Worm (Caenorhabditis elegans) whole organism, early embryonic: ENCODE data around the gene R01H2.4.

ENCODE experiments used
- B0310.2 ChIP-seq: sonication (generic microtip); optimal IDR thresholded peaks from 2 replicates; lab custom pipeline; 2016; ENCODE audit warnings: mild to moderate bottlenecking, missing genetic modification characterization, missing compliant biosample characterization
- F13C5.2 ChIP-seq: sonication (generic microtip); optimal IDR thresholded peaks from 2 replicates; lab custom pipeline; 2017; ENCODE audit warnings: mild to moderate bottlenecking, missing genetic modification characterization, inconsistent platforms, missing compliant biosample characterization
- aly-1 ChIP-seq: sonication (generic microtip); optimal IDR thresholded peaks from 2 replicates; lab custom pipeline; 2016; ENCODE audit warnings: missing genetic modification characterization, missing compliant biosample characterization
- ama-1 ChIP-seq: fragments of 150-350 bp; optimal IDR thresholded peaks from 2 replicates; lab custom pipeline; 2014
- ceh-13 ChIP-seq: fragments of 200-800 bp; sonication (Bioruptor generic); optimal IDR thresholded peaks from 2 replicates; lab custom pipeline; 2018; ENCODE audit warnings: mild to moderate bottlenecking, missing genetic modification characterization, missing compliant biosample characterization
- ceh-36 ChIP-seq: sonication (generic microtip); optimal IDR thresholded peaks from 2 replicates; lab custom pipeline; 2016; ENCODE audit warnings: missing genetic modification characterization, inconsistent platforms, missing compliant biosample characterization
- ets-7 ChIP-seq: sonication (generic microtip); optimal IDR thresholded peaks from 2 replicates; lab custom pipeline; 2016; ENCODE audit warnings: missing genotype, missing genetic modification characterization, missing compliant biosample characterization
- flt-1 ChIP-seq: fragments of 200-800 bp; sonication (Bioruptor generic); IDR thresholded peaks from 2 replicates; pipeline ENCODE4 v1.3.6; 2022; ENCODE audit warnings: missing genetic modification characterization, missing compliant biosample characterization
- hmbx-1 ChIP-seq: sonication (generic microtip); optimal IDR thresholded peaks from 2 replicates; lab custom pipeline; 2016; ENCODE audit warnings: mild to moderate bottlenecking, missing genetic modification characterization, missing compliant biosample characterization
- hmg-4 ChIP-seq: fragments of 200-800 bp; sonication (Bioruptor generic); optimal IDR thresholded peaks from 2 replicates; lab custom pipeline; 2018; ENCODE audit warnings: mild to moderate bottlenecking, missing genetic modification characterization, missing compliant biosample characterization
- hnd-1 ChIP-seq: sonication (generic microtip); optimal IDR thresholded peaks from 2 replicates; lab custom pipeline; 2016; ENCODE audit warnings: missing genetic modification characterization, missing compliant biosample characterization
- pes-1 ChIP-seq: fragments of 200-800 bp; sonication (Bioruptor generic); IDR thresholded peaks from 2 replicates; pipeline ENCODE4 v1.3.6; 2022; ENCODE audit warnings: missing genetic modification reagents, missing genetic modification characterization, missing compliant biosample characterization
- scrt-1 ChIP-seq: fragments of 200-800 bp; sonication (Bioruptor generic); IDR thresholded peaks from 2 replicates; pipeline ENCODE4 v1.3.6; 2022; ENCODE audit warnings: missing genetic modification characterization, missing compliant biosample characterization
- sea-1 ChIP-seq: fragments of 200-800 bp; sonication (Bioruptor generic); conservative IDR thresholded peaks from 2 replicates; pipeline ENCODE4 v1.3.6; 2022; ENCODE audit warnings: missing genetic modification characterization, missing compliant biosample characterization
- tbx-11 ChIP-seq: fragments of 200-800 bp; sonication (Bioruptor generic); IDR thresholded peaks from 2 replicates; pipeline ENCODE4 v1.3.6; 2022; ENCODE audit warnings: missing genetic modification characterization, missing compliant biosample characterization
- tbx-37 ChIP-seq: fragments of 200-800 bp; sonication (Bioruptor generic); conservative IDR thresholded peaks from 2 replicates; pipeline ENCODE4 v1.3.6; 2022; ENCODE audit warnings: missing genetic modification reagents, missing genetic modification characterization, missing compliant biosample characterization
- tra-4 ChIP-seq: sonication (generic microtip); optimal IDR thresholded peaks from 2 replicates; lab custom pipeline; 2017; ENCODE audit warnings: missing genetic modification characterization, missing compliant biosample characterization

R01H2.4 gene

DNA sequence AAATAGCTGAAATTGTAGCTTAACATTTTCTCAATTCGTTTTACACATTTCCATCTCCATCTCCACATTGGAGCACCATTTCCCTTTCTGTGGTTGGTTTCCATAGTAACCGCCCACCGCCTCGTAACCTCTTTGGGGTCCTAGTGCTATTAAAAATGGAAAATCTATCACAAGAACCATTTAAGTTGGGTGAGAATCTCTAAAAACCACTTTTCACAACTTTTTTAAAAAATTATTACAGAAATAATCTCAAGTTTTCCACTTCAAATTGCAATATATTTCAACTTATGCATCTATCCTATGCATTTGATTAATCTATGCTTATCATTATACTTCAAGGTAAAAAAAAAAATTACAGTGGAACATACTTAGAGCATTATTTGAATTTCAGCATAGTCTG is 5.9 kb upstream of the R01H2.4 start, which contains the start of gene tmem-17:
tmem-17 (plus strand) TSS at position 301 of the 400 bp plus-strand sequence.
- TF ChIP-seq F13C5.2 (tag; lab: Kevin White, UChicago): no peak
- no peak for TF ChIP-seq tbx-37 (GFP tag; lab: Robert Waterston, UW)
- TF ChIP-seq B0310.2 (tag; lab: Kevin White, UChicago): no peak
- TF ChIP-seq scrt-1 (GFP tag; lab: Robert Waterston, UW): no peak
- no peak for TF ChIP-seq aly-1
- no peak for TF ChIP-seq flt-1 (GFP tag; lab: Robert Waterston, UW)
- no peak for TF ChIP-seq ceh-36
- no peak for TF ChIP-seq tra-4 (tag; lab: Kevin White, UChicago)
- TF ChIP-seq hnd-1 (tag; lab: Kevin White, UChicago): no peak
- TF ChIP-seq ets-7 (tag; lab: Kevin White, UChicago): no peak
- no peak for TF ChIP-seq tbx-11 (GFP tag; lab: Robert Waterston, UW)
- no peak for TF ChIP-seq hmbx-1
- no peak for TF ChIP-seq pes-1 (GFP tag; lab: Robert Waterston, UW)
- no peak for TF ChIP-seq ama-1
- TF ChIP-seq ceh-13 (GFP tag; lab: Kevin White, UChicago): no peak
- no peak for TF ChIP-seq sea-1 (GFP tag; lab: Robert Waterston, UW)
- TF ChIP-seq hmg-4 (GFP tag; lab: Kevin White, UChicago): no peak

ce11 chrIII:7068520-7069113 is 4.5 kb upstream of the R01H2.4 start, which contains the start of the genes ubc-18 and R01H2.8:
ubc-18 (minus strand) TSS chrIII:7068570.
R01H2.8 (plus strand) TSS chrIII:7069063.
- no peak for TF ChIP-seq ama-1
- TF ChIP-seq hnd-1 (tag; lab: Kevin White, UChicago): no peak
- no peak for TF ChIP-seq pes-1 (GFP tag; lab: Robert Waterston, UW)
- TF ChIP-seq ceh-36: no peak
- no peak for TF ChIP-seq B0310.2 (tag; lab: Kevin White, UChicago)
- TF ChIP-seq ceh-13 (GFP tag; lab: Kevin White, UChicago): no peak
- TF ChIP-seq scrt-1 (GFP tag; lab: Robert Waterston, UW): no peak
- TF ChIP-seq hmbx-1: no peak
- no peak for TF ChIP-seq aly-1
- TF ChIP-seq tra-4 (tag; lab: Kevin White, UChicago): no peak
- TF ChIP-seq sea-1 (GFP tag; lab: Robert Waterston, UW): no peak
- no peak for TF ChIP-seq ets-7 (tag; lab: Kevin White, UChicago)
- no peak for TF ChIP-seq hmg-4 (GFP tag; lab: Kevin White, UChicago)
- no peak for TF ChIP-seq tbx-37 (GFP tag; lab: Robert Waterston, UW)

- TF ChIP-seq hnd-1 (tag; lab: Kevin White, UChicago): no peak
- TF ChIP-seq pes-1 (GFP tag; lab: Robert Waterston, UW): no peak
- no peak for TF ChIP-seq ama-1
- TF ChIP-seq ets-7 (tag; lab: Kevin White, UChicago): no peak
- TF ChIP-seq B0310.2 (tag; lab: Kevin White, UChicago): no peak
- TF ChIP-seq sea-1 (GFP tag; lab: Robert Waterston, UW): no peak
- TF ChIP-seq tbx-37 (GFP tag; lab: Robert Waterston, UW): no peak
- TF ChIP-seq F13C5.2 (tag; lab: Kevin White, UChicago): no peak
- no peak for TF ChIP-seq aly-1
- TF ChIP-seq flt-1 (GFP tag; lab: Robert Waterston, UW): no peak
- TF ChIP-seq ceh-36: no peak
- TF ChIP-seq tbx-11 (GFP tag; lab: Robert Waterston, UW): no peak
Observed at ce11 chrIII:7067385-7067896, 3.4 kb upstream of the R01H2.4 start, which contains the start of gene ger-1. ger-1 (minus strand) TSS chrIII:7067477.

DNA sequence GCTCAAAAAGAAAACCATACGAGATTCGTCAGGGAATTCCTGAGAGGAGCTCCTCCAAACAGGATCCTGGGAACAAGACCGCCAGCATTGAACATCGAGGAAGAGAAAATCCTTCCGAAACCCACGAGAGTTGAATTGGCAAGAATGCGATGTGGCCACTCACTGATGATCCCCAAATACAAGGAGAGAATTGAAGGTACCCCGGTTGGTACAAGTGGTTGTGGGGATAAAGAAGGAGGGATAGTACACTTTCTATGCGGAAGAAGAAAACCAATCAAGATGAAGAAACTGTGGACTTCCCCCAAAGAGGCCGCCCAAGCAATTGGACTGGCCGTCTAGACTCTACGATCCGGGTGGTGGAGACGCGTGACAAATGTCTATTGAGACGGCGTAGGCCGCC is 1.0 kb downstream of the R01H2.4 start:
- TF ChIP-seq ceh-36 (no peak), B0310.2 (tag; lab: Kevin White, UChicago) (no peak), hmbx-1 (no peak), tbx-11 (GFP tag; lab: Robert Waterston, UW) (no peak), tra-4 (tag; lab: Kevin White, UChicago) (no peak)

ce11 chrIII:7062580-7062979 is 1.5 kb downstream of the R01H2.4 start, which contains the start of gene R01H2.1:
R01H2.1 (plus strand) TSS chrIII:7062880.
- no peak for TF ChIP-seq ama-1
- TF ChIP-seq ceh-36: no peak
- TF ChIP-seq F13C5.2 (tag; lab: Kevin White, UChicago): no peak
- no peak for TF ChIP-seq scrt-1 (GFP tag; lab: Robert Waterston, UW)
- TF ChIP-seq ets-7 (tag; lab: Kevin White, UChicago): no peak
- TF ChIP-seq tbx-11 (GFP tag; lab: Robert Waterston, UW): no peak
- TF ChIP-seq flt-1 (GFP tag; lab: Robert Waterston, UW): no peak
- no peak for TF ChIP-seq tbx-37 (GFP tag; lab: Robert Waterston, UW)
- no peak for TF ChIP-seq tra-4 (tag; lab: Kevin White, UChicago)
- TF ChIP-seq hmg-4 (GFP tag; lab: Kevin White, UChicago): no peak
- no peak for TF ChIP-seq pes-1 (GFP tag; lab: Robert Waterston, UW)
- no peak for TF ChIP-seq ceh-13 (GFP tag; lab: Kevin White, UChicago)
- no peak for TF ChIP-seq aly-1

- TF ChIP-seq sea-1 (GFP tag; lab: Robert Waterston, UW) (no peak), ceh-36 (no peak), tbx-11 (GFP tag; lab: Robert Waterston, UW) (no peak), hmg-4 (GFP tag; lab: Kevin White, UChicago) (no peak), tbx-37 (GFP tag; lab: Robert Waterston, UW) (no peak), aly-1 (no peak), F13C5.2 (tag; lab: Kevin White, UChicago) (no peak), hnd-1 (tag; lab: Kevin White, UChicago) (no peak), B0310.2 (tag; lab: Kevin White, UChicago) (no peak)
Observed at ce11 chrIII:7060531-7061095, 3.5 kb downstream of the R01H2.4 start, which contains the start of gene egg-2. egg-2 (minus strand) TSS chrIII:7060583.
